Worm (Caenorhabditis elegans) whole organism, late embryonic: Measurements from ENCODE around the gene dnc-1.
A peak's percentile ranks its signal among the peaks of the same experiment; 100 is the strongest.

Experiments used
- F13H6.1 ChIP-seq: sonication (generic microtip); optimal IDR thresholded peaks from 2 replicates; lab custom pipeline; 2016; ENCODE audit warnings: missing genetic modification characterization, missing compliant biosample characterization
- K02D7.2 ChIP-seq: sonication (generic microtip); optimal IDR thresholded peaks from 2 replicates; lab custom pipeline; 2017; ENCODE audit warnings: mild to moderate bottlenecking, missing genetic modification characterization, missing compliant biosample characterization
- K09A11.1 ChIP-seq: sonication (generic microtip); optimal IDR thresholded peaks from 2 replicates; lab custom pipeline; 2017; ENCODE audit warnings: antibody characterized with exemption, mild to moderate bottlenecking, missing genetic modification characterization, missing compliant biosample characterization; ENCODE audit not compliant: insufficient read depth
- T23F11.4 ChIP-seq: fragments of 200-800 bp; sonication (Bioruptor generic); optimal IDR thresholded peaks from 2 replicates; lab custom pipeline; 2018; ENCODE audit warnings: mild to moderate bottlenecking, missing genetic modification characterization, missing compliant biosample characterization
- Y22D7AL.16 ChIP-seq: sonication (generic microtip); optimal IDR thresholded peaks from 2 replicates; lab custom pipeline; 2016; ENCODE audit warnings: missing genetic modification characterization, missing compliant biosample characterization
- ahr-1 ChIP-seq: sonication (generic microtip); optimal IDR thresholded peaks from 2 replicates; lab custom pipeline; 2016; ENCODE audit warnings: missing genetic modification characterization, missing compliant biosample characterization
- ceh-14 ChIP-seq: sonication (generic microtip); optimal IDR thresholded peaks from 2 replicates; lab custom pipeline; 2016; ENCODE audit warnings: missing genotype, missing genetic modification characterization, missing compliant biosample characterization
- ceh-18 ChIP-seq: sonication (generic microtip); optimal IDR thresholded peaks from 2 replicates; lab custom pipeline; 2016; ENCODE audit warnings: missing genetic modification characterization, missing compliant biosample characterization
- ceh-2 ChIP-seq: sonication (generic microtip); optimal IDR thresholded peaks from 2 replicates; lab custom pipeline; 2016; ENCODE audit warnings: missing genotype, missing genetic modification characterization, missing compliant biosample characterization
- ceh-22 ChIP-seq: sonication (generic microtip); optimal IDR thresholded peaks from 2 replicates; lab custom pipeline; 2017; ENCODE audit warnings: missing biosample characterization, missing genetic modification characterization
- ceh-24 ChIP-seq: sonication (generic microtip); optimal IDR thresholded peaks from 2 replicates; lab custom pipeline; 2016; ENCODE audit warnings: mild to moderate bottlenecking, missing genetic modification characterization, missing compliant biosample characterization
- ceh-30 ChIP-seq: fragments of 150-350 bp; optimal IDR thresholded peaks from 2 replicates; lab custom pipeline; 2014; ENCODE audit warnings: missing biosample characterization, missing genetic modification characterization
- ceh-31 ChIP-seq: sonication (generic microtip); optimal IDR thresholded peaks from 2 replicates; lab custom pipeline; 2016; ENCODE audit warnings: missing genetic modification characterization, missing compliant biosample characterization
- ceh-34 ChIP-seq: sonication (generic microtip); optimal IDR thresholded peaks from 2 replicates; lab custom pipeline; 2016; ENCODE audit warnings: mild to moderate bottlenecking, missing genetic modification characterization, missing compliant biosample characterization
- ceh-48 ChIP-seq: sonication (generic microtip); optimal IDR thresholded peaks from 2 replicates; lab custom pipeline; 2016; ENCODE audit warnings: missing genetic modification characterization, inconsistent platforms, missing compliant biosample characterization
- ceh-9 ChIP-seq: sonication (generic microtip); optimal IDR thresholded peaks from 2 replicates; lab custom pipeline; 2016; ENCODE audit warnings: mild to moderate bottlenecking, missing genetic modification characterization, inconsistent platforms, missing compliant biosample characterization
- dmd-4 ChIP-seq: sonication (generic microtip); optimal IDR thresholded peaks from 2 replicates; lab custom pipeline; 2016; ENCODE audit warnings: borderline replicate concordance, missing genetic modification characterization, missing compliant biosample characterization
- dve-1 ChIP-seq: sonication (generic microtip); optimal IDR thresholded peaks from 2 replicates; lab custom pipeline; 2017; ENCODE audit warnings: antibody characterized with exemption, mild to moderate bottlenecking, missing genetic modification characterization, missing compliant biosample characterization
- ets-4 ChIP-seq: sonication (generic microtip); optimal IDR thresholded peaks from 2 replicates; lab custom pipeline; 2016; ENCODE audit warnings: missing genetic modification characterization, missing compliant biosample characterization
- eyg-1 ChIP-seq: sonication (generic microtip); optimal IDR thresholded peaks from 2 replicates; lab custom pipeline; 2016; ENCODE audit warnings: missing genotype, missing genetic modification characterization, missing compliant biosample characterization
- fax-1 ChIP-seq: sonication (generic microtip); optimal IDR thresholded peaks from 2 replicates; lab custom pipeline; 2016; ENCODE audit warnings: missing genotype, missing genetic modification characterization, missing compliant biosample characterization
- fkh-6 ChIP-seq: sonication (generic microtip); optimal IDR thresholded peaks from 2 replicates; lab custom pipeline; 2016; ENCODE audit warnings: missing genetic modification characterization, missing compliant biosample characterization
- hlh-8 ChIP-seq: sonication (generic microtip); optimal IDR thresholded peaks from 2 replicates; lab custom pipeline; 2016; ENCODE audit warnings: missing genotype, missing genetic modification characterization, missing compliant biosample characterization
- lin-11 ChIP-seq: fragments of 200-800 bp; sonication (Bioruptor generic); optimal IDR thresholded peaks from 2 replicates; lab custom pipeline; 2018; ENCODE audit warnings: mild to moderate bottlenecking, missing genetic modification characterization, missing compliant biosample characterization
- madf-2 ChIP-seq: sonication (generic microtip); optimal IDR thresholded peaks from 2 replicates; lab custom pipeline; 2017; ENCODE audit warnings: missing genetic modification characterization, missing compliant biosample characterization
- nhr-11 ChIP-seq: fragments of 150-350 bp; optimal IDR thresholded peaks from 2 replicates; lab custom pipeline; 2014; ENCODE audit warnings: missing biosample characterization, missing genetic modification characterization
- npax-4 ChIP-seq: sonication (generic microtip); optimal IDR thresholded peaks from 2 replicates; lab custom pipeline; 2016; ENCODE audit warnings: missing genetic modification characterization, missing compliant biosample characterization
- pag-3 ChIP-seq: sonication (generic microtip); optimal IDR thresholded peaks from 2 replicates; lab custom pipeline; 2016; ENCODE audit warnings: missing compliant biosample characterization, missing genetic modification characterization, borderline replicate concordance
- pqm-1 ChIP-seq: sonication (generic microtip); optimal IDR thresholded peaks from 2 replicates; lab custom pipeline; 2016; ENCODE audit warnings: missing genetic modification characterization, missing compliant biosample characterization
- pros-1 ChIP-seq: fragments of 150-350 bp; optimal IDR thresholded peaks from 2 replicates; lab custom pipeline; 2014; ENCODE audit warnings: missing biosample characterization, missing genetic modification reagents, missing genetic modification characterization
- rnt-1 ChIP-seq: sonication (generic microtip); optimal IDR thresholded peaks from 2 replicates; lab custom pipeline; 2016; ENCODE audit warnings: missing genetic modification characterization, missing compliant biosample characterization
- sox-2 ChIP-seq: fragments of 200-800 bp; sonication (Bioruptor generic); IDR thresholded peaks from 2 replicates; pipeline ENCODE4 v1.3.6; 2022; ENCODE audit warnings: missing genetic modification reagents, missing genetic modification characterization, missing compliant biosample characterization
- syd-9 ChIP-seq: sonication (generic microtip); optimal IDR thresholded peaks from 2 replicates; lab custom pipeline; 2016; ENCODE audit warnings: mild to moderate bottlenecking, missing genetic modification characterization, moderate library complexity, missing compliant biosample characterization
- tbx-2 ChIP-seq: sonication (generic microtip); optimal IDR thresholded peaks from 2 replicates; lab custom pipeline; 2016; ENCODE audit warnings: missing genetic modification characterization, missing compliant biosample characterization
- ttx-3 ChIP-seq: sonication (generic microtip); optimal IDR thresholded peaks from 2 replicates; lab custom pipeline; 2016; ENCODE audit warnings: missing genetic modification reagents, missing genetic modification characterization, missing compliant biosample characterization
- unc-3 ChIP-seq, 2 experiments: fragments of 200-800 bp in 1 of 2; sonication (Bioruptor generic) in 1 of 2; sonication (generic microtip) in 1 of 2; conservative IDR thresholded peaks in 1 of 2; optimal IDR thresholded peaks in 1 of 2; 2 replicates each; pipeline versions ENCODE4 v1.3.6 to Lab custom; 2016 to 2022; ENCODE audit warnings: missing compliant biosample characterization in 2 of 2, missing genetic modification characterization in 2 of 2, missing genetic modification reagents in 1 of 2
- unc-42 ChIP-seq: sonication (generic microtip); optimal IDR thresholded peaks from 2 replicates; lab custom pipeline; 2016; ENCODE audit warnings: missing genotype, missing genetic modification characterization, missing compliant biosample characterization
- unc-55 ChIP-seq: sonication (generic microtip); optimal IDR thresholded peaks from 2 replicates; lab custom pipeline; 2017; ENCODE audit warnings: missing biosample characterization, missing genetic modification reagents, missing genetic modification characterization
- unc-86 ChIP-seq: sonication (generic microtip); optimal IDR thresholded peaks from 2 replicates; lab custom pipeline; 2016; ENCODE audit warnings: missing genetic modification characterization, missing compliant biosample characterization
- zip-5 ChIP-seq: sonication (generic microtip); optimal IDR thresholded peaks from 2 replicates; lab custom pipeline; 2016; ENCODE audit warnings: missing genetic modification characterization, missing compliant biosample characterization
- ztf-16 ChIP-seq: sonication (generic microtip); optimal IDR thresholded peaks from 2 replicates; lab custom pipeline; 2017; ENCODE audit warnings: missing genetic modification characterization, missing compliant biosample characterization

Gene dnc-1

ce11 chrIV:10918877-10919560, 14.0 kb downstream of the dnc-1 start (continued):
- TF ChIP-seq K02D7.2 (tag; lab: Kevin White, UChicago) = no peak
- no peak for TF ChIP-seq ztf-16 (tag; lab: Kevin White, UChicago)
- peak; percentile 2 for TF ChIP-seq rnt-1
- TF ChIP-seq ceh-24 = no peak
- TF ChIP-seq unc-42 (tag; lab: Kevin White, UChicago) = peak; percentile 51
- TF ChIP-seq pros-1 = no peak
- TF ChIP-seq ceh-48 (tag; lab: Kevin White, UChicago) = no peak
- no peak for TF ChIP-seq T23F11.4
- no peak for TF ChIP-seq pag-3 (tag; lab: Kevin White, UChicago)
- no peak for TF ChIP-seq fax-1
- no peak for TF ChIP-seq ceh-14 (tag; lab: Kevin White, UChicago)
- no peak for TF ChIP-seq zip-5 (tag; lab: Kevin White, UChicago)
- TF ChIP-seq ceh-31 (tag; lab: Kevin White, UChicago) = peak; percentile 80
- no peak for TF ChIP-seq npax-4 (tag; lab: Kevin White, UChicago)
- no peak for TF ChIP-seq ets-4
- no peak for TF ChIP-seq K09A11.1
- TF ChIP-seq sox-2 (GFP tag; lab: Robert Waterston, UW) = no peak
- TF ChIP-seq fkh-6 (tag; lab: Kevin White, UChicago) = no peak
- no peak for TF ChIP-seq hlh-8
- peak; percentile 72 for TF ChIP-seq unc-55
- TF ChIP-seq F13H6.1 (tag; lab: Kevin White, UChicago) = peak; percentile 6
- TF ChIP-seq ceh-2 (tag; lab: Kevin White, UChicago) = no peak
- TF ChIP-seq ceh-18 = peak; percentile 77
- peak; percentile 66 for TF ChIP-seq ceh-34

DNA sequence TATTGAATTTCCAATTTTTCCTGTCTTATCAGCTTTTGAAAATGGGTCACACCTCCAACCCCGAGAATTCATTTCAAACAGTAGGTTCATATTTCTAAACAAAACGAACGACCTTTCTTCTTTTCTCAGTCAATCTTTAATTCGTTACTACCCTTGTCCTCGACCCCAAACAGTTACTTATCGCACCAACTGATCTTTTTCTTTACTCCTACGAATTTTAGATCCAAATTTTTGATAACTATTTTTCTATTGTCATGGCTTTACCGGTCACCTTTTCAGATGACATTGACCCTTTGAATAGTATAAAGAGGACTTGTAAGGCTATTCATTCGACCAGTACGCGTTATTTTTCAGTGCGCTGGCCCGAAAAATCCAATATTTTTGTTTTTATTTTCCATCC, 16.9 kb downstream of the dnc-1 start:
- TF ChIP-seq ceh-22 (tag; lab: Kevin White, UChicago) (no peak), ets-4 (no peak), ceh-9 (tag; lab: Kevin White, UChicago) (no peak), pros-1 (no peak)

DNA sequence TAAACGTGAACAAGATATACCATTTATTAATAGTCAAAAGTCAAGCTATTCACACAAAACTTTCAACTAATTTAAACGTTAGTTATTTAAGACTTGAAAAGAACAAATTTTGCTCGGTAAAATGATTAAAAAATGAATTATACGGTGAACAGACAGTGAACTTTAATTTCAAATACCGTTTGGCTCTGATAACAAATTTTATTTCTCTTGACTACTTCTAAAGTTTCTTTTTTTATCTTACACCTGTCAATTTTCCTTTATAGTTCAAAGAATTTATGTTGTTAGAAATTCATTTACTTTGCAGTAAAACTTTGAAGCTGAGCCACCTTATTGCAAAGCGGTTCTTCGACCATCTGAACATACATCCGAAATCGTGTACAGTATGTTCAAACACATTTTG, 17.6 kb downstream of the dnc-1 start, which contains the start of gene ZK593.3:
Gene ZK593.3 (plus strand): TSS at position 301 of the 400 bp plus-strand sequence.
- TF ChIP-seq lin-11 (tag; lab: Kevin White, UChicago) (no peak), eyg-1 (tag; lab: Kevin White, UChicago) (no peak), ttx-3 (no peak), tbx-2 (tag; lab: Kevin White, UChicago) (no peak), unc-42 (tag; lab: Kevin White, UChicago) (no peak), zip-5 (tag; lab: Kevin White, UChicago) (no peak), fkh-6 (tag; lab: Kevin White, UChicago) (no peak), rnt-1 (no peak), T23F11.4 (no peak), syd-9 (no peak), unc-86 (tag; lab: Kevin White, UChicago) (no peak)

ce11 chrIV:10913081-10913480, 19.9 kb downstream of the dnc-1 start, which contains the start of gene ZK593.2:
TSS of gene ZK593.2 (plus strand) at chrIV:10913381.
- TF ChIP-seq madf-2 (tag; lab: Kevin White, UChicago) (no peak), nhr-11 (tag; lab: Kevin White, UChicago) (no peak), ceh-24 (no peak), ahr-1 (no peak), ttx-3 (no peak), ceh-34 (no peak), pqm-1 (tag; lab: Kevin White, UChicago) (no peak)

ce11 chrIV:10909708-10910107, 23.3 kb downstream of the dnc-1 start, which contains the start of gene pyk-2:
TSS of gene pyk-2 (plus strand) at chrIV:10909913.
- TF ChIP-seq Y22D7AL.16 (no peak), T23F11.4 (no peak), dmd-4 (tag; lab: Kevin White, UChicago) (no peak), unc-3 (GFP tag; conservative IDR thresholded peaks at IDR 0.05; lab: Robert Waterston, UW) (no peak), unc-3 (tag; optimal IDR thresholded peaks at IDR 0.05; lab: Kevin White, UChicago) (no peak), ceh-30 (tag; lab: Kevin White, UChicago) (no peak), dve-1 (tag; lab: Kevin White, UChicago) (no peak), ceh-34 (no peak)
